Fruit fly (Drosophila melanogaster) whole organism, embryonic: Measurements from ENCODE around the gene CG8944.

ENCODE experiments used
- Atf6 ChIP-seq: fragments of 200-800 bp; sonication (Bioruptor generic); IDR thresholded peaks from 2 replicates; pipeline ENCODE4 v1.3.6; 2022; ENCODE audit warnings: missing biosample characterization, missing genetic modification characterization
- CG10267 ChIP-seq: fragments of 200-800 bp; sonication (Bioruptor generic); optimal IDR thresholded peaks from 2 replicates; lab custom pipeline; 2018; ENCODE audit warnings: missing biosample characterization, mild to moderate bottlenecking, missing genetic modification characterization, moderate library complexity
- CG10462 ChIP-seq: fragments of 200-800 bp; sonication (Bioruptor generic); optimal IDR thresholded peaks from 2 replicates; lab custom pipeline; 2016; ENCODE audit warnings: missing biosample characterization, missing genetic modification characterization
- CG10543 ChIP-seq: fragments of 200-800 bp; sonication (Bioruptor generic); optimal IDR thresholded peaks from 3 replicates; lab custom pipeline; 2017; ENCODE audit warnings: missing biosample characterization, mild to moderate bottlenecking, missing genetic modification characterization, moderate library complexity
- CG10654 ChIP-seq: fragments of 200-800 bp; sonication (Bioruptor generic); optimal IDR thresholded peaks from 2 replicates; lab custom pipeline; 2016; ENCODE audit warnings: missing biosample characterization, missing genetic modification characterization
- CG11560 ChIP-seq: fragments of 200-800 bp; sonication (Bioruptor generic); IDR thresholded peaks from 3 replicates; pipeline ENCODE4 v1.3.6; 2022; ENCODE audit warnings: missing biosample characterization, missing genetic modification characterization
- CG13123 ChIP-seq: fragments of 200-800 bp; sonication (Bioruptor generic); optimal IDR thresholded peaks from 2 replicates; lab custom pipeline; 2016; ENCODE audit warnings: missing biosample characterization, missing genetic modification characterization
- CG14860 ChIP-seq: fragments of 200-800 bp; sonication (Bioruptor generic); IDR thresholded peaks from 3 replicates; pipeline ENCODE4 v1.3.6; 2022; ENCODE audit warnings: missing biosample characterization, missing genetic modification characterization; ENCODE audit not compliant: partially characterized antibody
- CG17912 ChIP-seq: fragments of 200-800 bp; sonication (Bioruptor generic); optimal IDR thresholded peaks from 2 replicates; lab custom pipeline; 2018; ENCODE audit warnings: missing biosample characterization, mild to moderate bottlenecking, missing genetic modification characterization
- CG18262 ChIP-seq: fragments of 200-800 bp; optimal IDR thresholded peaks from 3 replicates; lab custom pipeline; 2019; ENCODE audit warnings: missing biosample characterization, mild to moderate bottlenecking, missing genetic modification characterization, moderate library complexity
- CG18599 ChIP-seq: fragments of 200-800 bp; sonication (Bioruptor generic); optimal IDR thresholded peaks from 3 replicates; lab custom pipeline; 2017; ENCODE audit warnings: missing biosample characterization, missing genetic modification characterization, mild to moderate bottlenecking, moderate library complexity, missing genetic modification reagents
- CG2116 ChIP-seq: fragments of 200-800 bp; sonication (Bioruptor generic); optimal IDR thresholded peaks from 3 replicates; lab custom pipeline; 2018; ENCODE audit warnings: missing biosample characterization, mild to moderate bottlenecking, missing genetic modification characterization
- CG2129 ChIP-seq: fragments of 200-800 bp; sonication (Bioruptor generic); IDR thresholded peaks from 2 replicates; pipeline ENCODE4 v1.3.6; 2022; ENCODE audit warnings: missing biosample characterization, missing genetic modification characterization; ENCODE audit not compliant: partially characterized antibody
- CG30431 ChIP-seq: fragments of 200-800 bp; sonication (Bioruptor generic); optimal IDR thresholded peaks from 2 replicates; lab custom pipeline; 2017; ENCODE audit warnings: missing biosample characterization, missing genetic modification characterization
- CG32532 ChIP-seq: fragments of 200-800 bp; sonication (Bioruptor generic); IDR thresholded peaks from 2 replicates; pipeline ENCODE4 v1.3.6; 2022; ENCODE audit warnings: missing biosample characterization, missing genetic modification characterization
- CG32772 ChIP-seq: fragments of 200-800 bp; sonication (Bioruptor generic); IDR thresholded peaks from 2 replicates; pipeline ENCODE4 v1.3.6; 2022; ENCODE audit warnings: missing biosample characterization, missing genetic modification characterization
- CG34224 ChIP-seq: fragments of 200-800 bp; sonication (Bioruptor generic); IDR thresholded peaks from 3 replicates; pipeline ENCODE4 v1.3.6; 2022; ENCODE audit warnings: missing biosample characterization, missing genetic modification characterization; ENCODE audit not compliant: partially characterized antibody
- CG4424 ChIP-seq: fragments of 200-800 bp; sonication (Bioruptor generic); optimal IDR thresholded peaks from 3 replicates; lab custom pipeline; 2016; ENCODE audit warnings: missing biosample characterization, missing genetic modification characterization
- CG5245 ChIP-seq: fragments of 200-800 bp; sonication (Bioruptor generic); optimal IDR thresholded peaks from 3 replicates; lab custom pipeline; 2016; ENCODE audit warnings: missing biosample characterization, missing genetic modification characterization
- CG6175 ChIP-seq: fragments of 200-800 bp; sonication (Bioruptor generic); IDR thresholded peaks from 3 replicates; pipeline ENCODE4 v1.3.6; 2022; ENCODE audit warnings: missing biosample characterization, missing genetic modification characterization
- CG6654 ChIP-seq: fragments of 200-800 bp; sonication (Bioruptor generic); optimal IDR thresholded peaks from 2 replicates; lab custom pipeline; 2017; ENCODE audit warnings: missing biosample characterization, mild to moderate bottlenecking, missing genetic modification characterization
- CG7963 ChIP-seq: fragments of 200-800 bp; sonication (Bioruptor generic); IDR thresholded peaks from 3 replicates; pipeline ENCODE4 v1.3.6; 2022; ENCODE audit warnings: missing biosample characterization, missing genetic modification characterization; ENCODE audit not compliant: partially characterized antibody
- CG7987 ChIP-seq: fragments of 200-800 bp; sonication (Bioruptor generic); optimal IDR thresholded peaks from 2 replicates; lab custom pipeline; 2018; ENCODE audit warnings: missing biosample characterization, mild to moderate bottlenecking, missing genetic modification characterization, moderate library complexity
- CG8924 ChIP-seq: fragments of 200-800 bp; optimal IDR thresholded peaks from 3 replicates; lab custom pipeline; 2019; ENCODE audit warnings: missing biosample characterization, mild to moderate bottlenecking, missing genetic modification characterization, moderate library complexity
- Dbx ChIP-seq: fragments of 200-800 bp; sonication (Bioruptor generic); IDR thresholded peaks from 3 replicates; pipeline ENCODE4 v1.3.6; 2022; ENCODE audit warnings: missing biosample characterization, missing genetic modification characterization
- Dfd ChIP-seq, 2 experiments: fragments of >200 bp; optimal IDR thresholded peaks; 2 replicates each; lab custom pipeline; 2017; ENCODE audit warnings: missing biosample characterization in 2 of 2, missing genetic modification characterization in 2 of 2
- Gsc ChIP-seq: fragments of 200-800 bp; sonication (Bioruptor generic); IDR thresholded peaks from 2 replicates; pipeline ENCODE4 v1.3.6; 2022; ENCODE audit warnings: missing biosample characterization, missing genetic modification characterization
- H2.0 ChIP-seq: fragments of 200-800 bp; sonication (Bioruptor generic); IDR thresholded peaks from 2 replicates; pipeline ENCODE4 v1.3.6; 2022; ENCODE audit warnings: missing biosample characterization, missing genetic modification characterization
- HLH54F ChIP-seq: fragments of 200-800 bp; sonication (Bioruptor generic); optimal IDR thresholded peaks from 3 replicates; lab custom pipeline; 2016; ENCODE audit warnings: missing biosample characterization, missing genetic modification characterization
- Mad ChIP-seq: fragments of 200-800 bp; sonication (Bioruptor generic); optimal IDR thresholded peaks from 2 replicates; lab custom pipeline; 2016; ENCODE audit warnings: missing biosample characterization, missing genetic modification characterization
- Neu2 ChIP-seq: fragments of 200-800 bp; sonication (Bioruptor generic); optimal IDR thresholded peaks from 3 replicates; lab custom pipeline; 2016; ENCODE audit warnings: missing biosample characterization, missing genetic modification characterization, borderline replicate concordance
- Nf-YA ChIP-seq: fragments of 200-800 bp; sonication (Bioruptor generic); IDR thresholded peaks from 2 replicates; pipeline ENCODE4 v1.3.6; 2022; ENCODE audit warnings: missing biosample characterization, missing genetic modification characterization
- Ravus ChIP-seq: fragments of 200-800 bp; sonication (Bioruptor generic); IDR thresholded peaks from 2 replicates; pipeline ENCODE4 v1.3.6; 2022; ENCODE audit warnings: missing biosample characterization, missing genetic modification characterization
- btn ChIP-seq: fragments of 200-800 bp; sonication (Bioruptor generic); optimal IDR thresholded peaks from 2 replicates; lab custom pipeline; 2016; ENCODE audit warnings: missing biosample characterization, missing genetic modification characterization
- crp ChIP-seq, 2 experiments: fragments of 200-800 bp; sonication (Bioruptor generic); optimal IDR thresholded peaks; 2 replicates in 1 of 2; 3 replicates in 1 of 2; lab custom pipeline; 2017; ENCODE audit warnings: missing biosample characterization in 2 of 2, missing genetic modification characterization in 2 of 2, mild to moderate bottlenecking in 1 of 2, moderate library complexity in 1 of 2
- dimm ChIP-seq: fragments of 200-800 bp; sonication (Bioruptor generic); IDR thresholded peaks from 2 replicates; pipeline ENCODE4 v1.3.6; 2022; ENCODE audit warnings: missing biosample characterization, missing genetic modification characterization
- dpn ChIP-seq, 2 experiments: fragments of 200-800 bp; sonication (Bioruptor generic); optimal IDR thresholded peaks; 3 replicates each; lab custom pipeline; 2016; ENCODE audit warnings: missing biosample characterization in 2 of 2, missing genetic modification characterization in 2 of 2
- fu2 ChIP-seq: fragments of 200-800 bp; sonication (Bioruptor generic); optimal IDR thresholded peaks from 2 replicates; lab custom pipeline; 2016; ENCODE audit warnings: missing biosample characterization, missing genetic modification characterization
- gce ChIP-seq: fragments of 200-800 bp; sonication (Bioruptor generic); IDR thresholded peaks from 3 replicates; pipeline ENCODE4 v1.3.6; 2022; ENCODE audit warnings: missing biosample characterization, missing genetic modification characterization
- grn ChIP-seq: fragments of 200-800 bp; sonication (Bioruptor generic); optimal IDR thresholded peaks from 3 replicates; lab custom pipeline; 2017; ENCODE audit warnings: missing biosample characterization, missing genetic modification characterization
- ham ChIP-seq: fragments of 200-800 bp; sonication (Bioruptor generic); IDR thresholded peaks from 2 replicates; pipeline ENCODE4 v1.3.6; 2022; ENCODE audit warnings: missing biosample characterization, missing genetic modification characterization
- kah ChIP-seq: fragments of 200-800 bp; sonication (Bioruptor generic); optimal IDR thresholded peaks from 2 replicates; lab custom pipeline; 2018; ENCODE audit warnings: missing biosample characterization, mild to moderate bottlenecking, missing genetic modification characterization
- nerfin-1 ChIP-seq: fragments of 200-800 bp; sonication (Bioruptor generic); optimal IDR thresholded peaks from 3 replicates; lab custom pipeline; 2019; ENCODE audit warnings: missing biosample characterization, mild to moderate bottlenecking, missing genetic modification characterization, moderate library complexity
- prd ChIP-seq, 3 experiments: fragments of >200 bp in 2 of 3; fragments of 200-800 bp in 1 of 3; sonication (Bioruptor generic) in 1 of 3; optimal IDR thresholded peaks in 2 of 3; IDR thresholded peaks in 1 of 3; 2 replicates in 2 of 3; 3 replicates in 1 of 3; pipeline versions ENCODE4 v1.3.6 to Lab custom; 2017 to 2022; ENCODE audit warnings: missing biosample characterization in 1 of 3, missing genetic modification characterization in 1 of 3
- row ChIP-seq: fragments of 200-800 bp; sonication (Bioruptor generic); IDR thresholded peaks from 3 replicates; pipeline ENCODE4 v1.3.6; 2022; ENCODE audit warnings: missing biosample characterization, missing genetic modification characterization
- run ChIP-seq: fragments of 200-800 bp; sonication (Bioruptor generic); optimal IDR thresholded peaks from 3 replicates; lab custom pipeline; 2018; ENCODE audit warnings: missing biosample characterization, mild to moderate bottlenecking, missing genetic modification characterization
- so ChIP-seq: fragments of 200-800 bp; sonication (Bioruptor generic); IDR thresholded peaks from 3 replicates; pipeline ENCODE4 v1.3.6; 2022; ENCODE audit warnings: missing biosample characterization, missing genetic modification characterization
- ssp ChIP-seq: fragments of 200-800 bp; sonication (Bioruptor generic); IDR thresholded peaks from 2 replicates; pipeline ENCODE4 v1.3.6; 2022; ENCODE audit warnings: missing biosample characterization, missing genetic modification characterization
- unpg ChIP-seq: fragments of 200-800 bp; sonication (Bioruptor generic); optimal IDR thresholded peaks from 3 replicates; lab custom pipeline; 2018; ENCODE audit warnings: missing biosample characterization, mild to moderate bottlenecking, missing genetic modification characterization, moderate library complexity
- vfl ChIP-seq: fragments of 200-800 bp; sonication (Bioruptor generic); optimal IDR thresholded peaks from 2 replicates; lab custom pipeline; 2016; ENCODE audit warnings: missing biosample characterization, missing genetic modification characterization

CG8944 gene

DNA sequence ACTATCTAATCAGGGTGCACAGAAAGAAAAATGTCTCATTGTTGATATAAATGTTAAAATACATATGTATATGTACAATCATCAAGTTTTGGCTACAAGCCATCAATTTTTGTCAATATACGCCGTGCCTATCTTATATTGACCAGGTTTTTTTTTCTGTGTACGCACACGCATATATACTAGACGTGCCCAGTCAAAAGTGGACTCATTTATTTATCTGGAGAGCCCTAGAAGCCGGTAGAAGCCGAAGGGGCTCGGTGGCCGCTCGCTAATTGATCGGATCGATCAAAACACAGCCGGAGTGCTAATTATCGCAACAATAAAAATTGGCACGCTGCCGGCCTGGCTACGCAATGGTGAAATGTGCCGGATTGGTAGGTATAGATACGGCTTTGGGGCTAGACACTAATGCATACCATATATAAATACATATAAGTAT, 5.7 kb downstream of the CG8944 start (continued):
- TF ChIP-seq dpn (GFP tag; optimal IDR thresholded peaks at IDR 0.05; lab: Kevin White, UChicago), result peak; percentile 54 to 65
- 0 out of 2 replicates have a peak, but pooled peaks have one; percentile 33 for TF ChIP-seq H2.0 (GFP tag; lab: Robert Waterston, UW)
- no peak for TF ChIP-seq Neu2 (GFP tag; lab: Kevin White, UChicago)
- no peak for TF ChIP-seq CG34224 (GFP tag; lab: Robert Waterston, UW)
- TF ChIP-seq Nf-YA (GFP tag; lab: Robert Waterston, UW), result 0 out of 2 replicates have a peak, but pooled peaks have one; percentile 48
- no peak for TF ChIP-seq gce (GFP tag; lab: Robert Waterston, UW)
- peak; percentile 40 for TF ChIP-seq CG10267 (tag; lab: Kevin White, UChicago)
- TF ChIP-seq CG32532 (GFP tag; lab: Robert Waterston, UW), result peak; percentile 89
- peak in 1 of 2 experiments; percentile 21 for TF ChIP-seq crp (GFP tag; optimal IDR thresholded peaks at IDR 0.05; lab: Kevin White, UChicago)
- TF ChIP-seq CG32772 (GFP tag; lab: Robert Waterston, UW), result peak; percentile 69
- TF ChIP-seq dimm (GFP tag; lab: Robert Waterston, UW), result peak; percentile 14; the same call in 1 of the 2 replicates
- peak; percentile 37 for TF ChIP-seq fu2 (GFP tag; lab: Kevin White, UChicago)
- TF ChIP-seq CG2116 (GFP tag; lab: Kevin White, UChicago), result peak; percentile 26
- no peak for TF ChIP-seq CG10462 (GFP tag; lab: Kevin White, UChicago)
- TF ChIP-seq CG18599 (GFP tag; lab: Kevin White, UChicago), result peak; percentile 91
- TF ChIP-seq unpg (GFP tag; lab: Kevin White, UChicago), result peak; percentile 77
- TF ChIP-seq btn, result no peak
- TF ChIP-seq CG10654 (GFP tag; lab: Kevin White, UChicago), result peak; percentile 31
- TF ChIP-seq prd (optimal IDR thresholded peaks at IDR 0.05; lab: Kevin White, UChicago), result no peak
- peak; percentile 78 for TF ChIP-seq prd (GFP tag; IDR thresholded peaks at IDR 0.05; lab: Robert Waterston, UW)
- TF ChIP-seq CG14860 (GFP tag; lab: Robert Waterston, UW), result no peak
- peak; percentile 18 for TF ChIP-seq CG5245 (GFP tag; lab: Kevin White, UChicago)
- no peak for TF ChIP-seq CG2129 (GFP tag; lab: Robert Waterston, UW)
- TF ChIP-seq CG4424 (GFP tag; lab: Kevin White, UChicago), result peak; percentile 19
- peak; percentile 47 for TF ChIP-seq ssp (GFP tag; lab: Robert Waterston, UW)
- no peak for TF ChIP-seq Ravus (GFP tag; lab: Robert Waterston, UW)
- 0 out of 3 replicates have a peak, but pooled peaks have one; percentile 31 for TF ChIP-seq so (GFP tag; lab: Robert Waterston, UW)
- no peak for TF ChIP-seq CG7963 (GFP tag; lab: Robert Waterston, UW)
- TF ChIP-seq CG6175 (GFP tag; lab: Robert Waterston, UW), result peak; percentile 67; the same call in 2 of the 3 replicates
- peak; percentile 60 for TF ChIP-seq vfl (GFP tag; lab: Kevin White, UChicago)
- no peak for TF ChIP-seq run
- TF ChIP-seq Mad (GFP tag; lab: Kevin White, UChicago), result peak; percentile 52
- peak; percentile 23 for TF ChIP-seq kah (GFP tag; lab: Kevin White, UChicago)
- TF ChIP-seq Dbx (GFP tag; lab: Robert Waterston, UW), result peak; percentile 88
- peak; percentile 67 for TF ChIP-seq CG7987 (GFP tag; lab: Kevin White, UChicago)
- TF ChIP-seq CG10543 (GFP tag; lab: Kevin White, UChicago), result peak; percentile 80
- TF ChIP-seq nerfin-1 (tag; lab: Kevin White, UChicago), result peak; percentile 19
- TF ChIP-seq Gsc (GFP tag; lab: Robert Waterston, UW), result 0 out of 2 replicates have a peak, but pooled peaks have one; percentile 30
- TF ChIP-seq CG30431 (GFP tag; lab: Kevin White, UChicago), result peak; percentile 41
- TF ChIP-seq CG13123 (GFP tag; lab: Kevin White, UChicago), result peak; percentile 9
- peak; percentile 53 for TF ChIP-seq CG18262 (tag; lab: Kevin White, UChicago)
- peak; percentile 35 for TF ChIP-seq grn (GFP tag; lab: Kevin White, UChicago)
- TF ChIP-seq Dfd (GFP tag; optimal IDR thresholded peaks at IDR 0.05; lab: Kevin White, UChicago), result no peak
- TF ChIP-seq CG6654 (GFP tag; lab: Kevin White, UChicago), result no peak
- peak; percentile 90 for TF ChIP-seq row
- peak; percentile 21; the same call in 1 of the 3 replicates for TF ChIP-seq CG11560 (tag; lab: Robert Waterston, UW)
- peak; percentile 62 for TF ChIP-seq HLH54F (GFP tag; lab: Kevin White, UChicago)
- TF ChIP-seq ham (GFP tag; lab: Robert Waterston, UW), result peak; percentile 38; the same call in 1 of the 2 replicates
- peak; percentile 89 for TF ChIP-seq Atf6 (GFP tag; lab: Robert Waterston, UW)
- no peak for TF ChIP-seq CG17912 (GFP tag; lab: Kevin White, UChicago)
- peak; percentile 57 for TF ChIP-seq CG8924 (tag; lab: Kevin White, UChicago)
